Worm (Caenorhabditis elegans) whole organism, early embryonic: ENCODE results near the gene dhhc-4.

Experiments
- B0310.2 ChIP-seq: sonication (generic microtip); optimal IDR thresholded peaks from 2 replicates; lab custom pipeline; 2016; ENCODE audit warnings: mild to moderate bottlenecking, missing genetic modification characterization, missing compliant biosample characterization
- aly-1 ChIP-seq: sonication (generic microtip); optimal IDR thresholded peaks from 2 replicates; lab custom pipeline; 2016; ENCODE audit warnings: missing genetic modification characterization, missing compliant biosample characterization
- ama-1 ChIP-seq: fragments of 150-350 bp; optimal IDR thresholded peaks from 2 replicates; lab custom pipeline; 2014
- ceh-13 ChIP-seq: fragments of 200-800 bp; sonication (Bioruptor generic); optimal IDR thresholded peaks from 2 replicates; lab custom pipeline; 2018; ENCODE audit warnings: mild to moderate bottlenecking, missing genetic modification characterization, missing compliant biosample characterization
- ets-7 ChIP-seq: sonication (generic microtip); optimal IDR thresholded peaks from 2 replicates; lab custom pipeline; 2016; ENCODE audit warnings: missing genotype, missing genetic modification characterization, missing compliant biosample characterization
- hmbx-1 ChIP-seq: sonication (generic microtip); optimal IDR thresholded peaks from 2 replicates; lab custom pipeline; 2016; ENCODE audit warnings: mild to moderate bottlenecking, missing genetic modification characterization, missing compliant biosample characterization
- hmg-4 ChIP-seq: fragments of 200-800 bp; sonication (Bioruptor generic); optimal IDR thresholded peaks from 2 replicates; lab custom pipeline; 2018; ENCODE audit warnings: mild to moderate bottlenecking, missing genetic modification characterization, missing compliant biosample characterization
- hnd-1 ChIP-seq: sonication (generic microtip); optimal IDR thresholded peaks from 2 replicates; lab custom pipeline; 2016; ENCODE audit warnings: missing genetic modification characterization, missing compliant biosample characterization
- tbx-11 ChIP-seq: fragments of 200-800 bp; sonication (Bioruptor generic); IDR thresholded peaks from 2 replicates; pipeline ENCODE4 v1.3.6; 2022; ENCODE audit warnings: missing genetic modification characterization, missing compliant biosample characterization
- tbx-37 ChIP-seq: fragments of 200-800 bp; sonication (Bioruptor generic); conservative IDR thresholded peaks from 2 replicates; pipeline ENCODE4 v1.3.6; 2022; ENCODE audit warnings: missing genetic modification reagents, missing genetic modification characterization, missing compliant biosample characterization

DNA sequence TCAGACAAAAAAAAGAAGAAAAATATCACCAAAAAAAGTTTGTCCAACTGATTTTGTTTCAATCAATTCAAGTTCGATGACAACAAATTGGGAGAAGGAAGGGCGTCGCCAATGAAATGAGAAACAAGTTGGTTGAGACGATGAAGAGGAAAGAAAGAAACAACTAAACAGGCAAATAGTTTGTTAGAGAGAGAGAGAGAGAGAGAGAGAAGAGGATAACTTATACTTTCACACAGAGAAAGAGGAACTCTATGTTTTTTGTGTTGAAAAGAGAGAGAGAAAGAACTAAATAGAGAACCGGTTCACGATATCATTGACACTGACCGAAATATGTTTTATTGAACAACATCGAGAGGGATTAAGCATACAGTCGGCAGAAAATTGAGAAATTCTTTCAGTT, 40.0 kb upstream of the dhhc-4 start:
- TF ChIP-seq tbx-37 (no peak), tbx-11 (GFP tag; lab: Robert Waterston, UW) (no peak), ama-1 (lab: Kevin White, UChicago) (no peak), aly-1 (tag; lab: Kevin White, UChicago) (no peak), B0310.2 (tag; lab: Kevin White, UChicago) (no peak), ceh-13 (no peak), hmbx-1 (no peak), hmg-4 (GFP tag; lab: Kevin White, UChicago) (no peak), ets-7 (tag; lab: Kevin White, UChicago) (no peak), hnd-1 (tag; lab: Kevin White, UChicago) (no peak)
